Fruit fly (Drosophila melanogaster): Measurements from ENCODE around the gene CG17249.

DNA sequence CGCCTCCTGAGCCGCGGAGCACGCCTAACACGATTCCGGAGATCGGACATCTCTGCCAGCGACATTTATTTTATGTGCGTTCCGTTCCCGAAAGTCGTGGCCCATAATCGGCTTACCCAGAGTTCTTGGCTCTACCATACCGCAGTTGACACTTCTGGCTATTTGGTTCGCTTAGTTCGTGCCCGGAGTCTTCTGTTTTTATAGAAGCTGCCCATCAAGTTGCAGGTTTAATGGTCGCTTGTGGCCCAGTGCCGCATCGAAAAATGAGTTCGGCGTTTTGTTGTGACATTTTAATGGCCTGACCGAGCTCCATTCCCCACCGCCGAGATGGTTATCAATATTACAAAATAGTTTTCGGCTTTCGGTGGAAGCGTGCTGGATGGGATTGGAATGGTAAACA, 29.0 kb upstream of the CG17249 start:
- TF ChIP-seq psq (optimal IDR thresholded peaks at IDR 0.05) (no peak), EcR (GFP tag; optimal IDR thresholded peaks at IDR 0.05) (no peak)
